Fruit fly (Drosophila melanogaster): ENCODE measurements around the gene CG45089.
A peak's percentile ranks its signal among the peaks of the same experiment; 100 is the strongest.

Gene CG45089

DNA sequence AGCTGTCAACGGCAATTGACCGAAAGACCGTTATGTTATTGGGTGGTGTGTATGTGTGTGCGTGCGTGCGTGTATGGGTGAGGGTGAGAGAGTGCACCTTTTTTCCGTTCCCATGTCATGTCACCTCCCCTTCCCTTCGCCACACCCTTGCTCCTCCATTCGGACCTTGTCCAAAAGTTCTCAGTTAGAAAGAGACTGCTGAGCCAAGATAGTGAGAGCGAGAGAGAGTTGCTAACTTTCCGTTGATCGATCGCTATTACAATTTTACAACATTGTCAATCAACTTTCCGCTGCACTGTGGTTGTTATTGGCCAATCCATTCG, 44.8 kb upstream of the CG45089 start (continued):
- TF ChIP-seq CG10209 (GFP tag; optimal IDR thresholded peaks at IDR 0.05) (peak; percentile 4), CG1233 (GFP tag; optimal IDR thresholded peaks at IDR 0.05) (no peak), Hr39 (optimal IDR thresholded peaks at IDR 0.05) (no peak), Trl (optimal IDR thresholded peaks at IDR 0.05) (peak; percentile 16), Trl (GFP tag; optimal IDR thresholded peaks at IDR 0.05) (no peak), tll (GFP tag; optimal IDR thresholded peaks at IDR 0.05) (no peak), Gsc (GFP tag; IDR thresholded peaks at IDR 0.05) (no peak), Oli (tag; optimal IDR thresholded peaks at IDR 0.05) (no peak), CG3995 (GFP tag; optimal IDR thresholded peaks at IDR 0.05) (no peak), Mrtf (GFP tag; IDR thresholded peaks at IDR 0.05) (no peak), Poxn (GFP tag; IDR thresholded peaks at IDR 0.05) (no peak), CG9437 (GFP tag; optimal IDR thresholded peaks at IDR 0.05) (no peak), CG10462 (GFP tag; optimal IDR thresholded peaks at IDR 0.05) (no peak), usp (GFP tag; optimal IDR thresholded peaks at IDR 0.05) (no peak), kah (GFP tag; optimal IDR thresholded peaks at IDR 0.05) (no peak), row (GFP tag; IDR thresholded peaks at IDR 0.05) (0 out of 3 replicates have a peak, but pooled peaks have one; percentile 37), CG17328 (GFP tag; IDR thresholded peaks at IDR 0.05) (no peak), ssp (GFP tag; IDR thresholded peaks at IDR 0.05) (0 out of 2 replicates have a peak, but pooled peaks have one; percentile 1), chn (GFP tag; optimal IDR thresholded peaks at IDR 0.05) (peak; percentile 1), crol (GFP tag; IDR thresholded peaks at IDR 0.05) (peak; percentile 87), org-1 (GFP tag; optimal IDR thresholded peaks at IDR 0.05) (no peak), CG4282 (GFP tag; optimal IDR thresholded peaks at IDR 0.05) (no peak), Nf-YB (GFP tag; optimal IDR thresholded peaks at IDR 0.05) (no peak), Atf-2 (GFP tag; optimal IDR thresholded peaks at IDR 0.05) (no peak), CG12236 (GFP tag; optimal IDR thresholded peaks at IDR 0.05) (no peak), Dref (GFP tag; IDR thresholded peaks at IDR 0.05) (no peak), lov (optimal IDR thresholded peaks at IDR 0.05) (no peak), lov (GFP tag; IDR thresholded peaks at IDR 0.05) (no peak), CG1647 (GFP tag; optimal IDR thresholded peaks at IDR 0.05) (no peak), CG12155 (GFP tag; optimal IDR thresholded peaks at IDR 0.05) (no peak), Hr78 (GFP tag; optimal IDR thresholded peaks at IDR 0.05) (peak in 1 of 2 experiments; percentile 66), ac (GFP tag; optimal IDR thresholded peaks at IDR 0.05) (no peak), twi (tag; optimal IDR thresholded peaks at IDR 0.05) (no peak), dysf (GFP tag; IDR thresholded peaks at IDR 0.05) (0 out of 3 replicates have a peak, but pooled peaks have one; percentile 0), amos (GFP tag; IDR thresholded peaks at IDR 0.05; ENCODE audit: partially characterized antibody) (no peak), CG2202 (tag; optimal IDR thresholded peaks at IDR 0.05) (no peak), odd (GFP tag; optimal IDR thresholded peaks at IDR 0.05) (no peak), pros (GFP tag; optimal IDR thresholded peaks at IDR 0.05) (peak; percentile 25), Sox102F (GFP tag; optimal IDR thresholded peaks at IDR 0.05) (no peak), chif (GFP tag; optimal IDR thresholded peaks at IDR 0.05) (no peak), CG5180 (GFP tag; optimal IDR thresholded peaks at IDR 0.05) (peak; percentile 27), grn (GFP tag; optimal IDR thresholded peaks at IDR 0.05) (no peak), chinmo (GFP tag; IDR thresholded peaks at IDR 0.05; ENCODE audit: partially characterized antibody) (no peak), Fer3 (tag; optimal IDR thresholded peaks at IDR 0.05) (no peak), NK7.1 (GFP tag; optimal IDR thresholded peaks at IDR 0.05) (no peak), E2f2 (GFP tag; IDR thresholded peaks at IDR 0.05) (no peak), Sox100B (GFP tag; optimal IDR thresholded peaks at IDR 0.05) (peak; percentile 26), stwl (tag; optimal IDR thresholded peaks at IDR 0.05) (no peak), Chrac-16 (GFP tag; optimal IDR thresholded peaks at IDR 0.05) (no peak), CG33213 (GFP tag; optimal IDR thresholded peaks at IDR 0.05) (no peak), CG7556 (GFP tag; optimal IDR thresholded peaks at IDR 0.05) (peak; percentile 72), Rx (GFP tag; IDR thresholded peaks at IDR 0.05) (no peak), zfh1 (GFP tag; IDR thresholded peaks at IDR 0.05) (no peak; the same call in 2 of the 3 replicates)

Measured in whole organism, embryonic.